Worm (Caenorhabditis elegans): ENCODE results near the gene gcy-13.
"Not testable (repeated sequence)": the region's sequence is repeated elsewhere in the genome, so short reads cannot be mapped to it uniquely, and the experiment has no call there.

DNA sequence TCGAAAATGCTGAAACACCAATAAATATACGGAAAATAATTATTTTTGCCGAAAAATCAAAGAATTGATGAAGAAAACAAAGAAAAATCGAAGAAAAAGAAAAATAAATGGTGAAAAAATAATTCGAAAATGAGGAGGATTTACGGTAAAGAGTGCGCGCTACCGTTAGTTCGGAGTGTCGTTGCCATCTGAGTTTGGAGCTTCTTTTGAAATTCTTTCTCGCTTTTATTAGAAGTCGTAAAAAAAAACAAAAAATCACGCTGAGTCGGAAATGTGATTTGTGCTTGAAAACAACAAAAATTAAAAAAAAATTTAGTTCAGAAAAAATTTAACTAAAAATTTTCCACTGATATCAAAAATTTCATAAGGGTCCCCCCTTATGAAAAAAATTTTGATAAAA lies 4.9 kb upstream of the gcy-13 start, which contains the start of gene F23H12.10:
- TF ChIP-seq nhr-76 (tag; optimal IDR thresholded peaks at IDR 0.05); nhr-10 (tag; optimal IDR thresholded peaks at IDR 0.05); duxl-1 (tag; optimal IDR thresholded peaks at IDR 0.05; ENCODE audit: poor library complexity); fkh-10 (GFP tag; optimal IDR thresholded peaks at IDR 0.05); aha-1 (tag); egl-27 (tag; optimal IDR thresholded peaks at IDR 0.05); nhr-237 (tag; optimal IDR thresholded peaks at IDR 0.05); mdl-1 (tag; optimal IDR thresholded peaks at IDR 0.05); unc-39 (tag; optimal IDR thresholded peaks at IDR 0.05): not testable (repeated sequence)

Measured in whole organism, L4 larva.